Worm (Caenorhabditis elegans) whole organism, midembryonic: Measurements from ENCODE around the gene ZK84.5.

Source experiments
- T22C8.4 ChIP-seq: fragments of 200-800 bp; sonication (Bioruptor generic); IDR thresholded peaks from 2 replicates; pipeline ENCODE4 v1.3.6; 2022; ENCODE audit warnings: missing genetic modification characterization, missing compliant biosample characterization
- flt-1 ChIP-seq: fragments of 200-800 bp; sonication (Bioruptor generic); IDR thresholded peaks from 2 replicates; pipeline ENCODE4 v1.3.6; 2022; ENCODE audit warnings: missing genetic modification characterization, missing compliant biosample characterization
- klf-2 ChIP-seq: fragments of 200-800 bp; sonication (Bioruptor generic); conservative IDR thresholded peaks from 2 replicates; pipeline ENCODE4 v1.3.6; 2022; ENCODE audit warnings: missing genetic modification reagents, missing genetic modification characterization, missing compliant biosample characterization
- med-1 ChIP-seq: sonication (generic microtip); optimal IDR thresholded peaks from 2 replicates; lab custom pipeline; 2017; ENCODE audit warnings: missing genetic modification characterization, mild to moderate bottlenecking, missing compliant biosample characterization, antibody characterized with exemption, missing genetic modification reagents; ENCODE audit not compliant: insufficient read depth
- ref-1 ChIP-seq: fragments of 200-800 bp; sonication (Bioruptor generic); conservative IDR thresholded peaks from 2 replicates; pipeline ENCODE4 v1.3.6; 2022; ENCODE audit warnings: missing genetic modification reagents, missing genetic modification characterization, missing compliant biosample characterization
- tab-1 ChIP-seq: fragments of 200-800 bp; sonication (Bioruptor generic); IDR thresholded peaks from 2 replicates; pipeline ENCODE4 v1.3.6; 2022; ENCODE audit warnings: missing genetic modification characterization, missing compliant biosample characterization
- ztf-23 ChIP-seq: fragments of 200-800 bp; sonication (Bioruptor generic); IDR thresholded peaks from 2 replicates; pipeline ENCODE4 v1.3.6; 2022; ENCODE audit warnings: missing genetic modification reagents, missing genetic modification characterization, missing compliant biosample characterization
- ztf-29 ChIP-seq: fragments of 200-800 bp; sonication (Bioruptor generic); IDR thresholded peaks from 2 replicates; pipeline ENCODE4 v1.3.6; 2022; ENCODE audit warnings: missing genetic modification reagents, missing genetic modification characterization, missing compliant biosample characterization

ce11 chrII:6022596-6022995 lies 6.3 kb upstream of the ZK84.5 start:
- TF ChIP-seq T22C8.4 (GFP tag; lab: Robert Waterston, UW) (no peak), flt-1 (GFP tag; lab: Robert Waterston, UW) (no peak), ztf-29 (GFP tag; lab: Robert Waterston, UW) (no peak), ref-1 (GFP tag; lab: Robert Waterston, UW) (no peak), ztf-23 (no peak), med-1 (no peak), klf-2 (GFP tag; lab: Robert Waterston, UW) (no peak), tab-1 (GFP tag; lab: Robert Waterston, UW) (no peak)
